Worm (Caenorhabditis elegans): ENCODE measurements around the gene daf-4.
A peak's percentile ranks its signal among the peaks of the same experiment; 100 is the strongest.

daf-4 gene

DNA sequence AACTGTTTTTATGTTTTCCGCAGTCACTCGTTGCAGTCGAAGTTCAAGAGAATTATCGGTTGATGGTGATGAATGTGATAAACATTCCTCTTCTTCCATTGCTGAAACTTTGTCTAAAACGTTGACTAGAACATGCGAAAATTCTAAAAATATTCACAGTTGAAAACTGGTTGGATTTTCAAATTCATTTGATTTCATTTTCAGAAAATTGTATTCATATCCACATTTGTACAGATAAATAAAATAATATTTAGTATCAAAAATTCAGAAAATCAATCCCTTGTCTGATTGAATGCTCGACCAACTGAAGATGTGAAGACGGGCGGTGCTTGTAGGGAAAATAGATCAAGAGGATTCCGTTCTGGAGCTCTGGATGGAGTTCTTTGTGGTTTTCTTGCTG, 52.9 kb downstream of the daf-4 start, which contains the start of gene F54E7.9:
Gene F54E7.9, minus strand, starts transcription at position 101 of the 400 bp plus-strand sequence.
- TF ChIP-seq ceh-16 (tag; optimal IDR thresholded peaks at IDR 0.05) (no peak), elt-1 (tag; optimal IDR thresholded peaks at IDR 0.05) (no peak), sma-9 (GFP tag; optimal IDR thresholded peaks at IDR 0.05) (no peak), sma-9 (tag; optimal IDR thresholded peaks at IDR 0.05) (no peak), lin-13 (GFP tag; optimal IDR thresholded peaks at IDR 0.05) (no peak), nhr-129 (tag; optimal IDR thresholded peaks at IDR 0.05) (no peak), lsy-2 (tag; optimal IDR thresholded peaks at IDR 0.05) (no peak), nhr-77 (tag; optimal IDR thresholded peaks at IDR 0.05) (no peak)

ce11 chrIII:5678935-5679334, 54.0 kb downstream of the daf-4 start, which contains the start of the genes ska-3 and rps-12:
Gene ska-3 (minus strand): TSS chrIII:5679005.
Gene rps-12 (plus strand): TSS chrIII:5679298.
- TF ChIP-seq fos-1 (tag; optimal IDR thresholded peaks at IDR 0.05) (peak; percentile 99), crh-2 (tag; optimal IDR thresholded peaks at IDR 0.05) (peak; percentile 99), aly-2 (tag; optimal IDR thresholded peaks at IDR 0.05) (no peak), nhr-25 (tag; optimal IDR thresholded peaks at IDR 0.05) (peak; percentile 99), ztf-1 (GFP tag; conservative IDR thresholded peaks at IDR 0.05) (no peak), lin-11 (tag; optimal IDR thresholded peaks at IDR 0.05) (peak; percentile 98), dmd-4 (tag; optimal IDR thresholded peaks at IDR 0.05) (peak; percentile 79), alr-1 (tag; optimal IDR thresholded peaks at IDR 0.05) (no peak), nhr-6 (tag; optimal IDR thresholded peaks at IDR 0.05) (peak; percentile 98), ztf-4 (tag; optimal IDR thresholded peaks at IDR 0.05) (peak; percentile 98), nhr-129 (tag; optimal IDR thresholded peaks at IDR 0.05) (peak; percentile 99), mdl-1 (tag; optimal IDR thresholded peaks at IDR 0.05) (peak; percentile 80 to 94), C34F6.9 (tag; optimal IDR thresholded peaks at IDR 0.05) (peak; percentile 99), nhr-10 (tag; optimal IDR thresholded peaks at IDR 0.05) (peak; percentile 90), unc-62 (GFP tag; optimal IDR thresholded peaks at IDR 0.05) (peak; percentile 84), ama-1 (optimal IDR thresholded peaks at IDR 0.05) (peak; percentile 88), sma-9 (GFP tag; optimal IDR thresholded peaks at IDR 0.05) (peak; percentile 99), sma-9 (tag; optimal IDR thresholded peaks at IDR 0.05) (no peak), nhr-11 (tag; optimal IDR thresholded peaks at IDR 0.05) (peak; percentile 73), ceh-82 (tag; optimal IDR thresholded peaks at IDR 0.05) (peak; percentile 96), unc-39 (tag; optimal IDR thresholded peaks at IDR 0.05) (peak; percentile 62), sma-3 (GFP tag; optimal IDR thresholded peaks at IDR 0.05) (peak; percentile 99), nhr-237 (tag; optimal IDR thresholded peaks at IDR 0.05) (peak; percentile 84), snpc-4 (tag; optimal IDR thresholded peaks at IDR 0.05) (peak; percentile 94), R02D3.7 (tag; optimal IDR thresholded peaks at IDR 0.05) (peak; percentile 98), elt-1 (tag; optimal IDR thresholded peaks at IDR 0.05) (no peak), peb-1 (tag; optimal IDR thresholded peaks at IDR 0.05) (no peak), ceh-16 (tag; optimal IDR thresholded peaks at IDR 0.05) (peak; percentile 94), lin-39 (tag; optimal IDR thresholded peaks at IDR 0.05) (peak; percentile 85), lsy-2 (tag; optimal IDR thresholded peaks at IDR 0.05) (peak; percentile 94 to 98), elt-3 (tag; optimal IDR thresholded peaks at IDR 0.05) (no peak), zag-1 (tag; optimal IDR thresholded peaks at IDR 0.05) (peak; percentile 97), skn-1 (tag; optimal IDR thresholded peaks at IDR 0.05) (peak; percentile 85), egl-27 (tag; optimal IDR thresholded peaks at IDR 0.05) (peak; percentile 99), mab-5 (tag; optimal IDR thresholded peaks at IDR 0.05) (peak; percentile 97), blmp-1 (tag; optimal IDR thresholded peaks at IDR 0.05; ENCODE audit: insufficient read depth) (peak; percentile 94), nhr-23 (tag; optimal IDR thresholded peaks at IDR 0.05) (no peak), lin-13 (GFP tag; optimal IDR thresholded peaks at IDR 0.05) (peak; percentile 98), Y55F3AM.14 (GFP tag; optimal IDR thresholded peaks at IDR 0.05) (peak; percentile 85), unc-55 (GFP tag; optimal IDR thresholded peaks at IDR 0.05) (peak; percentile 100), ztf-11 (tag; optimal IDR thresholded peaks at IDR 0.05) (peak; percentile 45), nhr-21 (tag; optimal IDR thresholded peaks at IDR 0.05) (peak; percentile 99), F13H6.1 (tag; optimal IDR thresholded peaks at IDR 0.05) (peak; percentile 98), ZK546.5 (tag; optimal IDR thresholded peaks at IDR 0.05) (peak; percentile 91), sem-4 (tag; optimal IDR thresholded peaks at IDR 0.05) (peak; percentile 99), nhr-12 (tag; optimal IDR thresholded peaks at IDR 0.05) (peak; percentile 69), nhr-77 (tag; optimal IDR thresholded peaks at IDR 0.05) (peak; percentile 94), mbf-1 (tag; optimal IDR thresholded peaks at IDR 0.05) (no peak), gmeb-1 (tag; optimal IDR thresholded peaks at IDR 0.05) (peak; percentile 99)
